Fruit fly (Drosophila melanogaster) whole organism, embryonic: ENCODE results near the gene Cyp4ac3.

Experiments
- B-H1 ChIP-seq: fragments of 200-800 bp; sonication (Bioruptor generic); IDR thresholded peaks from 3 replicates; pipeline ENCODE4 v1.3.6; 2022; ENCODE audit warnings: missing biosample characterization, missing genetic modification characterization
- CG10959 ChIP-seq: fragments of 200-800 bp; sonication (Bioruptor generic); IDR thresholded peaks from 2 replicates; pipeline ENCODE4 v1.3.6; 2022; ENCODE audit warnings: missing biosample characterization, missing genetic modification characterization
- CG11695 ChIP-seq: fragments of 200-800 bp; sonication (Bioruptor generic); IDR thresholded peaks from 3 replicates; pipeline ENCODE4 v1.3.6; 2022; ENCODE audit warnings: missing biosample characterization, missing genetic modification characterization
- CG12071 ChIP-seq: fragments of 200-800 bp; sonication (Bioruptor generic); optimal IDR thresholded peaks from 3 replicates; lab custom pipeline; 2018; ENCODE audit warnings: missing biosample characterization, mild to moderate bottlenecking, missing genetic modification characterization
- CG12299 ChIP-seq: fragments of 200-800 bp; sonication (Bioruptor generic); optimal IDR thresholded peaks from 2 replicates; lab custom pipeline; 2018; ENCODE audit warnings: missing biosample characterization, mild to moderate bottlenecking, missing genetic modification characterization
- CG12659 ChIP-seq: fragments of 200-800 bp; sonication (Bioruptor generic); optimal IDR thresholded peaks from 3 replicates; lab custom pipeline; 2017; ENCODE audit warnings: mild to moderate bottlenecking, missing biosample characterization, missing genetic modification reagents, missing genetic modification characterization
- CG13424 ChIP-seq: fragments of 200-800 bp; sonication (Bioruptor generic); optimal IDR thresholded peaks from 2 replicates; lab custom pipeline; 2019; ENCODE audit warnings: missing biosample characterization, mild to moderate bottlenecking, missing genetic modification characterization, moderate library complexity
- CG14710 ChIP-seq: fragments of 200-800 bp; sonication (Bioruptor generic); optimal IDR thresholded peaks from 3 replicates; lab custom pipeline; 2019; ENCODE audit warnings: missing biosample characterization, mild to moderate bottlenecking, missing genetic modification characterization, moderate library complexity
- CG1529 ChIP-seq: fragments of 200-800 bp; sonication (Bioruptor generic); optimal IDR thresholded peaks from 3 replicates; lab custom pipeline; 2018; ENCODE audit warnings: missing biosample characterization, missing genetic modification characterization
- CG15514 ChIP-seq: fragments of 200-800 bp; sonication (Bioruptor generic); optimal IDR thresholded peaks from 3 replicates; lab custom pipeline; 2017; ENCODE audit warnings: missing biosample characterization, missing genetic modification characterization, mild to moderate bottlenecking, moderate library complexity, missing genetic modification reagents
- CG31441 ChIP-seq: fragments of 200-800 bp; sonication (Bioruptor generic); IDR thresholded peaks from 2 replicates; pipeline ENCODE4 v1.3.6; 2022; ENCODE audit warnings: missing biosample characterization, missing genetic modification characterization
- CG4617 ChIP-seq: fragments of 200-800 bp; sonication (Bioruptor generic); optimal IDR thresholded peaks from 3 replicates; lab custom pipeline; 2016; ENCODE audit warnings: missing biosample characterization, missing genetic modification characterization, borderline replicate concordance
- CG6765 ChIP-seq: fragments of 200-800 bp; sonication (Bioruptor generic); optimal IDR thresholded peaks from 3 replicates; lab custom pipeline; 2017; ENCODE audit warnings: missing biosample characterization, mild to moderate bottlenecking, missing genetic modification characterization
- CG6813 ChIP-seq: fragments of 200-800 bp; sonication (Bioruptor generic); optimal IDR thresholded peaks from 2 replicates; lab custom pipeline; 2017; ENCODE audit warnings: missing biosample characterization, missing genetic modification characterization, mild to moderate bottlenecking, moderate library complexity, missing genetic modification reagents
- CG7372 ChIP-seq: fragments of 200-800 bp; sonication (Bioruptor generic); IDR thresholded peaks from 2 replicates; pipeline ENCODE4 v1.3.6; 2022; ENCODE audit warnings: missing biosample characterization, missing genetic modification characterization
- CG7745 ChIP-seq: fragments of 200-800 bp; sonication (Bioruptor generic); optimal IDR thresholded peaks from 2 replicates; lab custom pipeline; 2018; ENCODE audit warnings: missing biosample characterization, mild to moderate bottlenecking, missing genetic modification characterization, moderate library complexity
- CG8359 ChIP-seq: fragments of 200-800 bp; sonication (Bioruptor generic); optimal IDR thresholded peaks from 2 replicates; lab custom pipeline; 2017; ENCODE audit warnings: missing biosample characterization, mild to moderate bottlenecking, missing genetic modification characterization, borderline replicate concordance
- CG8924 ChIP-seq: fragments of 200-800 bp; optimal IDR thresholded peaks from 3 replicates; lab custom pipeline; 2019; ENCODE audit warnings: missing biosample characterization, mild to moderate bottlenecking, missing genetic modification characterization, moderate library complexity
- CG9876 ChIP-seq: fragments of 200-800 bp; sonication (Bioruptor generic); optimal IDR thresholded peaks from 2 replicates; lab custom pipeline; 2016; ENCODE audit warnings: missing biosample characterization, missing genetic modification characterization
- D ChIP-seq, 2 experiments: fragments of 200-800 bp in 1 of 2; fragments of >200 bp in 1 of 2; sonication (Bioruptor generic) in 1 of 2; optimal IDR thresholded peaks; 2 replicates in 1 of 2; 3 replicates in 1 of 2; lab custom pipeline; 2017; ENCODE audit warnings: mild to moderate bottlenecking in 1 of 2, missing biosample characterization in 1 of 2, missing genetic modification characterization in 1 of 2, missing genetic modification reagents in 1 of 2
- Dip3 ChIP-seq: fragments of 200-800 bp; sonication (Bioruptor generic); optimal IDR thresholded peaks from 3 replicates; lab custom pipeline; 2016; ENCODE audit warnings: missing biosample characterization, missing genetic modification characterization
- Eip74EF ChIP-seq, 2 experiments: fragments of 200-800 bp in 1 of 2; fragments of >200 bp in 1 of 2; sonication (Bioruptor generic) in 1 of 2; optimal IDR thresholded peaks; 2 replicates each; lab custom pipeline; 2017 to 2019; ENCODE audit warnings: missing biosample characterization in 2 of 2, missing genetic modification characterization in 2 of 2, mild to moderate bottlenecking in 1 of 2, moderate library complexity in 1 of 2
- Elba2 ChIP-seq: fragments of 200-800 bp; sonication (Bioruptor generic); optimal IDR thresholded peaks from 3 replicates; lab custom pipeline; 2016; ENCODE audit warnings: missing biosample characterization, missing genetic modification characterization
- Gsc ChIP-seq: fragments of 200-800 bp; sonication (Bioruptor generic); IDR thresholded peaks from 2 replicates; pipeline ENCODE4 v1.3.6; 2022; ENCODE audit warnings: missing biosample characterization, missing genetic modification characterization
- Hr51 ChIP-seq, 2 experiments: fragments of 200-800 bp; sonication (Bioruptor generic); optimal IDR thresholded peaks; 2 replicates in 1 of 2; 3 replicates in 1 of 2; lab custom pipeline; 2016 to 2018; ENCODE audit warnings: missing biosample characterization in 2 of 2, missing genetic modification characterization in 2 of 2, mild to moderate bottlenecking in 1 of 2, moderate library complexity in 1 of 2
- Lhr ChIP-seq: fragments of 200-800 bp; sonication (Bioruptor generic); optimal IDR thresholded peaks from 3 replicates; lab custom pipeline; 2017; ENCODE audit warnings: mild to moderate bottlenecking, missing biosample characterization, missing genetic modification reagents, missing genetic modification characterization
- MBD-R2 ChIP-seq: fragments of 200-800 bp; sonication (Bioruptor generic); IDR thresholded peaks from 2 replicates; pipeline ENCODE4 v1.3.6; 2022; ENCODE audit warnings: missing biosample characterization, missing genetic modification characterization
- MTF-1 ChIP-seq: fragments of 200-800 bp; sonication (Bioruptor generic); optimal IDR thresholded peaks from 2 replicates; lab custom pipeline; 2018; ENCODE audit warnings: missing biosample characterization, mild to moderate bottlenecking, missing genetic modification characterization, borderline replicate concordance
- NC2α ChIP-seq: fragments of 200-800 bp; sonication (Bioruptor generic); optimal IDR thresholded peaks from 2 replicates; lab custom pipeline; 2016; ENCODE audit warnings: missing biosample characterization, missing genetic modification characterization
- Nf-YB ChIP-seq: fragments of 200-800 bp; sonication (Bioruptor generic); optimal IDR thresholded peaks from 3 replicates; lab custom pipeline; 2019; ENCODE audit warnings: missing biosample characterization, mild to moderate bottlenecking, missing genetic modification characterization, moderate library complexity
- Opbp ChIP-seq: fragments of 200-800 bp; sonication (Bioruptor generic); IDR thresholded peaks from 3 replicates; pipeline ENCODE4 v1.3.6; 2022; ENCODE audit warnings: missing biosample characterization, missing genetic modification characterization; ENCODE audit not compliant: partially characterized antibody
- Ravus ChIP-seq: fragments of 200-800 bp; sonication (Bioruptor generic); IDR thresholded peaks from 2 replicates; pipeline ENCODE4 v1.3.6; 2022; ENCODE audit warnings: missing biosample characterization, missing genetic modification characterization
- Scr ChIP-seq: fragments of 200-800 bp; sonication (Bioruptor generic); IDR thresholded peaks from 2 replicates; pipeline ENCODE4 v1.3.6; 2022; ENCODE audit warnings: missing biosample characterization, missing genetic modification characterization; ENCODE audit not compliant: partially characterized antibody
- Xrp1 ChIP-seq: fragments of 200-800 bp; sonication (Bioruptor generic); IDR thresholded peaks from 2 replicates; pipeline ENCODE4 v1.3.6; 2022; ENCODE audit warnings: missing biosample characterization, missing genetic modification characterization
- cad ChIP-seq: fragments of >200 bp; optimal IDR thresholded peaks from 2 replicates; lab custom pipeline; 2017; ENCODE audit warnings: missing biosample characterization, missing genetic modification characterization
- ci ChIP-seq: fragments of 200-800 bp; sonication (Bioruptor generic); IDR thresholded peaks from 3 replicates; pipeline ENCODE4 v1.3.6; 2022; ENCODE audit warnings: missing biosample characterization, missing genetic modification characterization
- crol ChIP-seq: fragments of 200-800 bp; sonication (Bioruptor generic); IDR thresholded peaks from 2 replicates; pipeline ENCODE4 v1.3.6; 2022; ENCODE audit warnings: missing biosample characterization, missing genetic modification characterization
- dimm ChIP-seq: fragments of 200-800 bp; sonication (Bioruptor generic); IDR thresholded peaks from 2 replicates; pipeline ENCODE4 v1.3.6; 2022; ENCODE audit warnings: missing biosample characterization, missing genetic modification characterization
- eyg ChIP-seq: fragments of 200-800 bp; sonication (Bioruptor generic); optimal IDR thresholded peaks from 3 replicates; lab custom pipeline; 2016; ENCODE audit warnings: missing biosample characterization, missing genetic modification characterization
- gce ChIP-seq: fragments of 200-800 bp; sonication (Bioruptor generic); IDR thresholded peaks from 3 replicates; pipeline ENCODE4 v1.3.6; 2022; ENCODE audit warnings: missing biosample characterization, missing genetic modification characterization
- gro ChIP-seq: fragments of 200-800 bp; sonication (Bioruptor generic); optimal IDR thresholded peaks from 2 replicates; lab custom pipeline; 2016; ENCODE audit warnings: missing biosample characterization, missing genetic modification characterization
- h ChIP-seq: fragments of >200 bp; optimal IDR thresholded peaks from 2 replicates; lab custom pipeline; 2017
- kay ChIP-seq: fragments of 200-800 bp; sonication (Bioruptor generic); optimal IDR thresholded peaks from 2 replicates; lab custom pipeline; 2016; ENCODE audit warnings: missing biosample characterization, missing genetic modification characterization
- lbe ChIP-seq: fragments of 200-800 bp; sonication (Bioruptor generic); optimal IDR thresholded peaks from 2 replicates; lab custom pipeline; 2016; ENCODE audit warnings: missing biosample characterization, mild to moderate bottlenecking, missing genetic modification characterization
- peb ChIP-seq: fragments of 200-800 bp; sonication (Bioruptor generic); IDR thresholded peaks from 2 replicates; pipeline ENCODE4 v1.3.6; 2022; ENCODE audit warnings: missing biosample characterization, missing genetic modification characterization
- pros ChIP-seq: fragments of 200-800 bp; sonication (Bioruptor generic); optimal IDR thresholded peaks from 3 replicates; lab custom pipeline; 2019; ENCODE audit warnings: missing biosample characterization, mild to moderate bottlenecking, missing genetic modification characterization, moderate library complexity
- scrt ChIP-seq: fragments of 200-800 bp; sonication (Bioruptor generic); optimal IDR thresholded peaks from 2 replicates; lab custom pipeline; 2018; ENCODE audit warnings: missing biosample characterization, mild to moderate bottlenecking, missing genetic modification characterization, moderate library complexity
- tin ChIP-seq: fragments of 200-800 bp; sonication (Bioruptor generic); optimal IDR thresholded peaks from 3 replicates; lab custom pipeline; 2016; ENCODE audit warnings: missing biosample characterization, missing genetic modification characterization
- usp ChIP-seq: fragments of >200 bp; optimal IDR thresholded peaks from 2 replicates; lab custom pipeline; 2017; ENCODE audit warnings: missing biosample characterization, missing genetic modification characterization

Cyp4ac3 gene

dm6 chr2L:5270215-5271071 lies 2.1 kb downstream of the Cyp4ac3 start (continued):
- no peak for TF ChIP-seq NC2α (GFP tag; lab: Kevin White, UChicago)
- no peak for TF ChIP-seq CG13424 (tag; lab: Kevin White, UChicago)
- peak; percentile 24 for TF ChIP-seq CG12299 (tag; lab: Kevin White, UChicago)
- TF ChIP-seq CG11695 (GFP tag; lab: Robert Waterston, UW): no peak
- TF ChIP-seq Opbp (GFP tag; lab: Robert Waterston, UW): 0 out of 3 replicates have a peak, but pooled peaks have one; percentile 24
- no peak for TF ChIP-seq peb (GFP tag; lab: Robert Waterston, UW)
- no peak for TF ChIP-seq Nf-YB (GFP tag; lab: Kevin White, UChicago)
- no peak for TF ChIP-seq scrt (GFP tag; lab: Kevin White, UChicago)
- TF ChIP-seq gce (GFP tag; lab: Robert Waterston, UW): no peak
- no peak for TF ChIP-seq CG9876 (GFP tag; lab: Kevin White, UChicago)
- TF ChIP-seq CG31441 (GFP tag; lab: Robert Waterston, UW): no peak
- TF ChIP-seq Eip74EF (GFP tag; optimal IDR thresholded peaks at IDR 0.05; lab: Kevin White, UChicago): peak in 1 of 2 experiments; percentile 4
- no peak for TF ChIP-seq CG6813 (GFP tag; lab: Kevin White, UChicago)
- TF ChIP-seq pros (GFP tag; lab: Kevin White, UChicago): no peak
- TF ChIP-seq lbe (GFP tag; lab: Kevin White, UChicago): no peak
- TF ChIP-seq CG4617 (GFP tag; lab: Kevin White, UChicago): no peak
- TF ChIP-seq CG10959 (GFP tag; lab: Robert Waterston, UW): no peak
- TF ChIP-seq Ravus (GFP tag; lab: Robert Waterston, UW): no peak
- TF ChIP-seq Hr51 (GFP tag; optimal IDR thresholded peaks at IDR 0.05; lab: Kevin White, UChicago): no peak
- TF ChIP-seq CG7372 (GFP tag; lab: Robert Waterston, UW): no peak
- TF ChIP-seq cad: no peak
- no peak for TF ChIP-seq eyg
- TF ChIP-seq CG15514 (GFP tag; lab: Kevin White, UChicago): no peak
- TF ChIP-seq dimm (GFP tag; lab: Robert Waterston, UW): no peak
- TF ChIP-seq CG8924 (tag; lab: Kevin White, UChicago): no peak
- no peak for TF ChIP-seq Gsc
- no peak for TF ChIP-seq MTF-1 (GFP tag; lab: Kevin White, UChicago)
- TF ChIP-seq tin (GFP tag; lab: Kevin White, UChicago): no peak
- TF ChIP-seq usp (GFP tag; lab: Kevin White, UChicago): no peak
- TF ChIP-seq Lhr (GFP tag; lab: Kevin White, UChicago): no peak
- peak; percentile 4 for TF ChIP-seq CG8359 (GFP tag; lab: Kevin White, UChicago)
- no peak for TF ChIP-seq kay (GFP tag; lab: Kevin White, UChicago)
- no peak for TF ChIP-seq gro (GFP tag; lab: Kevin White, UChicago)
- no peak for TF ChIP-seq CG1529 (GFP tag; lab: Kevin White, UChicago)
- no peak for TF ChIP-seq B-H1 (GFP tag; lab: Robert Waterston, UW)
- TF ChIP-seq CG14710 (tag; lab: Kevin White, UChicago): peak; percentile 7
- no peak for TF ChIP-seq MBD-R2 (GFP tag; lab: Robert Waterston, UW)
- TF ChIP-seq ci (GFP tag; lab: Robert Waterston, UW): no peak
- 0 out of 2 replicates have a peak, but pooled peaks have one; percentile 14 for TF ChIP-seq Xrp1 (GFP tag; lab: Robert Waterston, UW)
- no peak for TF ChIP-seq Dip3 (GFP tag; lab: Kevin White, UChicago)
- TF ChIP-seq Scr (GFP tag; lab: Robert Waterston, UW): no peak
- no peak for TF ChIP-seq CG6765 (GFP tag; lab: Kevin White, UChicago)
- no peak for TF ChIP-seq h
- TF ChIP-seq Elba2 (GFP tag; lab: Kevin White, UChicago): no peak
- TF ChIP-seq crol: no peak
- TF ChIP-seq CG12659 (GFP tag; lab: Kevin White, UChicago): no peak
- TF ChIP-seq D (optimal IDR thresholded peaks at IDR 0.05; lab: Kevin White, UChicago): no peak
- peak; percentile 11 for TF ChIP-seq D (GFP tag; optimal IDR thresholded peaks at IDR 0.05; lab: Kevin White, UChicago)
- no peak for TF ChIP-seq CG12071 (GFP tag; lab: Kevin White, UChicago)
- TF ChIP-seq CG7745 (tag; lab: Kevin White, UChicago): no peak
